Worm (Caenorhabditis elegans) whole organism, young adult: ENCODE measurements around the gene fipr-12.

Source experiments
- F57C9.4 ChIP-seq: sonication (generic microtip); optimal IDR thresholded peaks from 2 replicates; lab custom pipeline; 2017; ENCODE audit warnings: mild to moderate bottlenecking, missing genetic modification characterization, missing compliant biosample characterization
- egl-18 ChIP-seq: fragments of 200-800 bp; sonication (Bioruptor generic); IDR thresholded peaks from 2 replicates; pipeline ENCODE4 v1.3.6; 2022; ENCODE audit warnings: missing genetic modification reagents, missing genetic modification characterization, missing compliant biosample characterization
- nhr-27 ChIP-seq: fragments of 200-800 bp; sonication (Bioruptor generic); optimal IDR thresholded peaks from 2 replicates; lab custom pipeline; 2018; ENCODE audit warnings: mild to moderate bottlenecking, missing genetic modification characterization, moderate library complexity, missing compliant biosample characterization
- pha-4 ChIP-seq: fragments of 150-350 bp; sonication (generic microtip); optimal IDR thresholded peaks from 2 replicates; lab custom pipeline; 2014; ENCODE audit warnings: missing biosample characterization, missing genetic modification reagents, missing genetic modification characterization

ce11 chrV:9930612-9931065, 12.5 kb upstream of the fipr-12 start, which contains the start of the genes rmh-2 and suds-3:
- TF ChIP-seq nhr-27 (tag; lab: Kevin White, UChicago) (no peak), pha-4 (tag; lab: Kevin White, UChicago) (no peak), F57C9.4 (tag; lab: Kevin White, UChicago) (no peak), egl-18 (no peak)
